Worm (Caenorhabditis elegans) whole organism, late embryonic: ENCODE measurements around the gene msp-51.

Experiments used
- F13H6.1 ChIP-seq: sonication (generic microtip); optimal IDR thresholded peaks from 2 replicates; lab custom pipeline; 2016; ENCODE audit warnings: missing genetic modification characterization, missing compliant biosample characterization
- K09A11.1 ChIP-seq: sonication (generic microtip); optimal IDR thresholded peaks from 2 replicates; lab custom pipeline; 2017; ENCODE audit warnings: antibody characterized with exemption, mild to moderate bottlenecking, missing genetic modification characterization, missing compliant biosample characterization; ENCODE audit not compliant: insufficient read depth
- ahr-1 ChIP-seq: sonication (generic microtip); optimal IDR thresholded peaks from 2 replicates; lab custom pipeline; 2016; ENCODE audit warnings: missing genetic modification characterization, missing compliant biosample characterization
- ama-1 ChIP-seq: fragments of 150-350 bp; optimal IDR thresholded peaks from 2 replicates; lab custom pipeline; 2014
- ceh-14 ChIP-seq: sonication (generic microtip); optimal IDR thresholded peaks from 2 replicates; lab custom pipeline; 2016; ENCODE audit warnings: missing genotype, missing genetic modification characterization, missing compliant biosample characterization
- ceh-19 ChIP-seq: fragments of 200-800 bp; sonication (Bioruptor generic); optimal IDR thresholded peaks from 2 replicates; lab custom pipeline; 2018; ENCODE audit warnings: mild to moderate bottlenecking, missing genetic modification characterization, missing compliant biosample characterization
- ceh-2 ChIP-seq: sonication (generic microtip); optimal IDR thresholded peaks from 2 replicates; lab custom pipeline; 2016; ENCODE audit warnings: missing genotype, missing genetic modification characterization, missing compliant biosample characterization
- ceh-30 ChIP-seq: fragments of 150-350 bp; optimal IDR thresholded peaks from 2 replicates; lab custom pipeline; 2014; ENCODE audit warnings: missing biosample characterization, missing genetic modification characterization
- ceh-31 ChIP-seq: sonication (generic microtip); optimal IDR thresholded peaks from 2 replicates; lab custom pipeline; 2016; ENCODE audit warnings: missing genetic modification characterization, missing compliant biosample characterization
- ceh-6 ChIP-seq: fragments of 200-800 bp; sonication (Bioruptor generic); optimal IDR thresholded peaks from 2 replicates; lab custom pipeline; 2018; ENCODE audit warnings: mild to moderate bottlenecking, missing genetic modification characterization, missing compliant biosample characterization
- ceh-9 ChIP-seq: sonication (generic microtip); optimal IDR thresholded peaks from 2 replicates; lab custom pipeline; 2016; ENCODE audit warnings: mild to moderate bottlenecking, missing genetic modification characterization, inconsistent platforms, missing compliant biosample characterization
- elt-2 ChIP-seq: sonication (generic microtip); optimal IDR thresholded peaks from 2 replicates; lab custom pipeline; 2016; ENCODE audit warnings: missing genetic modification reagents, missing genetic modification characterization, missing compliant biosample characterization
- ets-4 ChIP-seq: sonication (generic microtip); optimal IDR thresholded peaks from 2 replicates; lab custom pipeline; 2016; ENCODE audit warnings: missing genetic modification characterization, missing compliant biosample characterization
- eyg-1 ChIP-seq: sonication (generic microtip); optimal IDR thresholded peaks from 2 replicates; lab custom pipeline; 2016; ENCODE audit warnings: missing genotype, missing genetic modification characterization, missing compliant biosample characterization
- fax-1 ChIP-seq: sonication (generic microtip); optimal IDR thresholded peaks from 2 replicates; lab custom pipeline; 2016; ENCODE audit warnings: missing genotype, missing genetic modification characterization, missing compliant biosample characterization
- fkh-10 ChIP-seq: fragments of 150-350 bp; optimal IDR thresholded peaks from 2 replicates; lab custom pipeline; 2014; ENCODE audit warnings: missing biosample characterization, missing genetic modification reagents, missing genetic modification characterization
- hlh-13 ChIP-seq: fragments of 200-800 bp; sonication (Bioruptor generic); optimal IDR thresholded peaks from 2 replicates; lab custom pipeline; 2018; ENCODE audit warnings: mild to moderate bottlenecking, missing genetic modification characterization, missing compliant biosample characterization
- hlh-15 ChIP-seq: sonication (generic microtip); optimal IDR thresholded peaks from 2 replicates; lab custom pipeline; 2016; ENCODE audit warnings: missing genetic modification characterization, missing compliant biosample characterization
- hlh-30 ChIP-seq: sonication (generic microtip); optimal IDR thresholded peaks from 2 replicates; lab custom pipeline; 2017; ENCODE audit warnings: antibody characterized with exemption, missing genetic modification characterization, missing compliant biosample characterization; ENCODE audit not compliant: insufficient read depth
- hlh-8 ChIP-seq: sonication (generic microtip); optimal IDR thresholded peaks from 2 replicates; lab custom pipeline; 2016; ENCODE audit warnings: missing genotype, missing genetic modification characterization, missing compliant biosample characterization
- lim-6 ChIP-seq: sonication (generic microtip); optimal IDR thresholded peaks from 2 replicates; lab custom pipeline; 2016; ENCODE audit warnings: missing genetic modification characterization, missing compliant biosample characterization
- lin-11 ChIP-seq: fragments of 200-800 bp; sonication (Bioruptor generic); optimal IDR thresholded peaks from 2 replicates; lab custom pipeline; 2018; ENCODE audit warnings: mild to moderate bottlenecking, missing genetic modification characterization, missing compliant biosample characterization
- madf-2 ChIP-seq: sonication (generic microtip); optimal IDR thresholded peaks from 2 replicates; lab custom pipeline; 2017; ENCODE audit warnings: missing genetic modification characterization, missing compliant biosample characterization
- mec-3 ChIP-seq: sonication (generic microtip); optimal IDR thresholded peaks from 2 replicates; lab custom pipeline; 2016; ENCODE audit warnings: borderline replicate concordance, missing genetic modification characterization, missing compliant biosample characterization
- nfya-1 ChIP-seq: sonication (generic microtip); optimal IDR thresholded peaks from 2 replicates; lab custom pipeline; 2017; ENCODE audit warnings: missing genetic modification characterization, mild to moderate bottlenecking, missing compliant biosample characterization, antibody characterized with exemption, moderate library complexity
- nhr-11 ChIP-seq: fragments of 150-350 bp; optimal IDR thresholded peaks from 2 replicates; lab custom pipeline; 2014; ENCODE audit warnings: missing biosample characterization, missing genetic modification characterization
- npax-4 ChIP-seq: sonication (generic microtip); optimal IDR thresholded peaks from 2 replicates; lab custom pipeline; 2016; ENCODE audit warnings: missing genetic modification characterization, missing compliant biosample characterization
- odd-2 ChIP-seq: sonication (generic microtip); optimal IDR thresholded peaks from 2 replicates; lab custom pipeline; 2017; ENCODE audit warnings: antibody characterized with exemption, mild to moderate bottlenecking, missing genetic modification characterization, missing compliant biosample characterization
- pag-3 ChIP-seq: sonication (generic microtip); optimal IDR thresholded peaks from 2 replicates; lab custom pipeline; 2016; ENCODE audit warnings: missing compliant biosample characterization, missing genetic modification characterization, borderline replicate concordance
- pat-9 ChIP-seq: fragments of 200-800 bp; sonication (Bioruptor generic); optimal IDR thresholded peaks from 2 replicates; lab custom pipeline; 2018; ENCODE audit warnings: mild to moderate bottlenecking, missing genetic modification characterization, moderate library complexity, missing compliant biosample characterization
- pax-1 ChIP-seq: fragments of 150-350 bp; optimal IDR thresholded peaks from 2 replicates; lab custom pipeline; 2014; ENCODE audit warnings: missing biosample characterization, missing genetic modification characterization
- pha-4 ChIP-seq: fragments of 150-350 bp; optimal IDR thresholded peaks from 2 replicates; lab custom pipeline; 2018; ENCODE audit warnings: missing biosample characterization, missing genetic modification reagents, missing genetic modification characterization
- pqm-1 ChIP-seq: sonication (generic microtip); optimal IDR thresholded peaks from 2 replicates; lab custom pipeline; 2016; ENCODE audit warnings: missing genetic modification characterization, missing compliant biosample characterization
- rnt-1 ChIP-seq: sonication (generic microtip); optimal IDR thresholded peaks from 2 replicates; lab custom pipeline; 2016; ENCODE audit warnings: missing genetic modification characterization, missing compliant biosample characterization
- sox-4 ChIP-seq: sonication (generic microtip); optimal IDR thresholded peaks from 2 replicates; lab custom pipeline; 2017; ENCODE audit warnings: mild to moderate bottlenecking, missing genetic modification characterization, inconsistent platforms, missing compliant biosample characterization
- tbx-7 ChIP-seq: sonication (generic microtip); optimal IDR thresholded peaks from 2 replicates; lab custom pipeline; 2016; ENCODE audit warnings: missing genotype, missing genetic modification characterization, missing compliant biosample characterization
- unc-42 ChIP-seq: sonication (generic microtip); optimal IDR thresholded peaks from 2 replicates; lab custom pipeline; 2016; ENCODE audit warnings: missing genotype, missing genetic modification characterization, missing compliant biosample characterization
- unc-55 ChIP-seq: sonication (generic microtip); optimal IDR thresholded peaks from 2 replicates; lab custom pipeline; 2017; ENCODE audit warnings: missing biosample characterization, missing genetic modification reagents, missing genetic modification characterization
- unc-86 ChIP-seq: sonication (generic microtip); optimal IDR thresholded peaks from 2 replicates; lab custom pipeline; 2016; ENCODE audit warnings: missing genetic modification characterization, missing compliant biosample characterization
- ztf-16 ChIP-seq: sonication (generic microtip); optimal IDR thresholded peaks from 2 replicates; lab custom pipeline; 2017; ENCODE audit warnings: missing genetic modification characterization, missing compliant biosample characterization

msp-51 gene

ce11 chrIV:5287190-5287589 is 8.0 kb downstream of the msp-51 start:
- TF ChIP-seq rnt-1 (no peak), unc-55 (GFP tag; lab: Kevin White, UChicago) (no peak), odd-2 (tag; lab: Kevin White, UChicago) (no peak), K09A11.1 (tag; lab: Kevin White, UChicago) (no peak), elt-2 (no peak), pha-4 (no peak), ztf-16 (tag; lab: Kevin White, UChicago) (no peak), lin-11 (tag; lab: Kevin White, UChicago) (no peak), ahr-1 (tag; lab: Kevin White, UChicago) (no peak), pax-1 (tag; lab: Kevin White, UChicago) (no peak)

DNA sequence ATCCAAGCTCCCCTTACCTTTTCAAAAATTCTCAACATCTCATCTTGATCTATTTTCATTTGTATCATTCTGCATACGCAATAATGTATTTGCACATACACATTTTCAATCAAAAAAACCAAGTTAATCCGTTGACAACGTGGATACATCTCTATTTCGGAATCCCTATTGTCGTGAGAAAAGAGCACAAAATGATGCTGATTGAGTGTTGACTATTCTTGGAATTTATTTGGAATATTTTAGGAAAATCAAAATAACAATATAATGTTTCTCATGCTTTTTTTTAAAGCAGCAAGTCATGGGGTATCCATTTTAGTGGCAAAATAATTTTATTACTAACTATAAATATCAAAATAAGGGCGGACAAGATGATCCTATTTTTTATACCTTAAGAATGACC is 13.7 kb downstream of the msp-51 start:
- TF ChIP-seq madf-2 (tag; lab: Kevin White, UChicago) (no peak), sox-4 (no peak), ahr-1 (tag; lab: Kevin White, UChicago) (no peak), eyg-1 (tag; lab: Kevin White, UChicago) (no peak), ceh-14 (tag; lab: Kevin White, UChicago) (no peak), unc-55 (GFP tag; lab: Kevin White, UChicago) (no peak), hlh-30 (tag; lab: Kevin White, UChicago) (no peak), ama-1 (lab: Kevin White, UChicago) (no peak), npax-4 (tag; lab: Kevin White, UChicago) (no peak)

- TF ChIP-seq ceh-30 (no peak), K09A11.1 (tag; lab: Kevin White, UChicago) (no peak), ceh-9 (tag; lab: Kevin White, UChicago) (no peak), pqm-1 (tag; lab: Kevin White, UChicago) (no peak), F13H6.1 (no peak), tbx-7 (tag; lab: Kevin White, UChicago) (no peak), ceh-31 (tag; lab: Kevin White, UChicago) (no peak), fkh-10 (GFP tag; lab: Kevin White, UChicago) (no peak)
These were observed 17.4 kb downstream of the msp-51 start, which contains the start of gene F36H12.17 for ce11 chrIV:5277752-5278151. Gene F36H12.17, minus strand, starts transcription at chrIV:5277852.

- TF ChIP-seq elt-2 (no peak), ceh-6 (GFP tag; lab: Kevin White, UChicago) (no peak), mec-3 (tag; lab: Kevin White, UChicago) (no peak), hlh-13 (GFP tag; lab: Kevin White, UChicago) (no peak), ceh-19 (GFP tag; lab: Kevin White, UChicago) (no peak), hlh-8 (tag; lab: Kevin White, UChicago) (no peak), fax-1 (tag; lab: Kevin White, UChicago) (no peak)
These were observed 21.0 kb downstream of the msp-51 start, which contains the start of gene slfl-4 for ce11 chrIV:5274123-5274581. Gene slfl-4, plus strand, starts transcription at chrIV:5274531.

DNA sequence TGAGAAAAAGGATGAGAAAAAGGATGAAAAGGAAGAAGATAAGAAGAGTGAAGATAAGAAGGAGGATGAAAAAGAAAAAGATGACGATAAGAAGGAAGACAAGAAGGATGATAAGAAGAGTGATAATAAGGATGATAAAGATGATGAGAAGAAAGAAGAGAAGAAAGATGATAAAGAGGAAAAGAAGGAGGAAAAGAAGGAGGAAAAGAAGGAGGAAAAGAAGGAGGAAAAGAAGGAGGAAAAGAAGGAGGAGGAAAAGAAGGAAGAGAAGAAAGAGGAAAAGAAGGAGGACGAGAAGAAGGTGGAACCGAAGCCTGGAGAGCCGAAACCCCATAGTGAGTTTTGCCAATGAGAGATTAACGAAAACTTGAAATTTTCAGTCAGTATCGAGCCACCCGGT is 21.8 kb downstream of the msp-51 start:
- TF ChIP-seq pag-3 (tag; lab: Kevin White, UChicago) (no peak), elt-2 (peak; percentile 70)

ce11 chrIV:5272518-5272917 is 22.6 kb downstream of the msp-51 start, which contains the start of gene F36H12.3:
Gene F36H12.3, plus strand, starts transcription at chrIV:5272818.
- TF ChIP-seq nhr-11 (tag; lab: Kevin White, UChicago) (no peak), fax-1 (tag; lab: Kevin White, UChicago) (no peak), npax-4 (tag; lab: Kevin White, UChicago) (no peak), pat-9 (no peak), unc-86 (tag; lab: Kevin White, UChicago) (no peak), lim-6 (tag; lab: Kevin White, UChicago) (no peak), nfya-1 (tag; lab: Kevin White, UChicago) (no peak), mec-3 (tag; lab: Kevin White, UChicago) (no peak), ceh-2 (tag; lab: Kevin White, UChicago) (no peak), pax-1 (tag; lab: Kevin White, UChicago) (no peak), pqm-1 (tag; lab: Kevin White, UChicago) (no peak), hlh-15 (tag; lab: Kevin White, UChicago) (no peak), eyg-1 (tag; lab: Kevin White, UChicago) (no peak), ets-4 (tag; lab: Kevin White, UChicago) (no peak), unc-42 (no peak), ceh-14 (tag; lab: Kevin White, UChicago) (no peak)
- TF ChIP-seq, all 69 proteins: peak for 0
